Fruit fly (Drosophila melanogaster) whole organism, larva: Measurements from ENCODE around the gene CG31715.

Experiments used
- noc ChIP-seq: fragments of 200-800 bp; sonication (Bioruptor generic); optimal IDR thresholded peaks from 3 replicates; lab custom pipeline; 2019; ENCODE audit warnings: missing biosample characterization, mild to moderate bottlenecking, missing genetic modification characterization, moderate library complexity

The CG31715 gene

DNA sequence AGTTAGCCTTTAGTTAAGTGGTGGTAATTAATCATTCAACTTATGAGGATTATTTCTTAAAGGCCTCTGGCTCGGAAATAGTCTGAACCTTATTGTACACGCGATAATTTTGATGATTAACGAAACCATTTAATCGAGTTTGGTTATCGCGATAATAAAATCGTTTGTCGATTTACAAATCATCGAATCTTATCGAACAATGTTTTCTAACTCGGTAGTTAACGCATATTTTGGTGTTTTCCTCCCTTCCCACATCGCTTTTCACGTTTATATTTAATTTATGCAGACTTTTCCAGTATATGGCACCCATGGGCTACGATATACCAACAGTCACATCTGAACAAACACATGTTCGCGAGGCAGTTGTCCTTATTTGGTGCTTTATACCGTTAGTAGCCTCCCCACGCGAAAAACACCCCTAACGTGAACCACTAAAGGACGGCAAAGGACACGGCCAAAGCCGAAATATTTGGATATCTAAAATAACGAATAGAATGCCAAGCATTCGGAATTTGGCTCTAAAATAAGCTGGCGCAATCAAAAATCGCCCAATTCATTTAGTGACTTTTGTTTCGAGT is 2.7 kb downstream of the CG31715 start, which contains the start of gene Frmd5:
Frmd5 (plus strand) TSS at position 414 of the 578 bp plus-strand sequence.
- no peak for TF ChIP-seq noc (tag; lab: Kevin White, UChicago)

DNA sequence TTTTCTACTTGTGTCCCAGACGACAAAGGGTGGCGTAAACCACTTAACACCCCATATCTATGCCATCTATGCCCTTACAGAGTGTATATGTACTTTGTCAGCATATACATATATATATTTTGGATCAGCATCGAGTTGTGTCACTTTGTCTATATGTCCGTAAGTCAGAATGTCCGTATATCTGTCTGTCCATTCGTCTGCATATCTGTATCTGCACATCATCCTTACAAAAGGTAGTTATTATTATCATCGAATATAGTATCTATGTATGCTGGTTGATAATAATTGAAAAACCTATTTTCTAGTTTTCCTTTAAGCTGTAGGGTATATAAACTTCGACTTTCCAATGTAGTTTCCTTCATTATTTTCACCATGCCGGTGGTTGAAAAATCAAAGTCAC is 9.7 kb downstream of the CG31715 start:
- no peak for TF ChIP-seq noc (tag; lab: Kevin White, UChicago)

DNA sequence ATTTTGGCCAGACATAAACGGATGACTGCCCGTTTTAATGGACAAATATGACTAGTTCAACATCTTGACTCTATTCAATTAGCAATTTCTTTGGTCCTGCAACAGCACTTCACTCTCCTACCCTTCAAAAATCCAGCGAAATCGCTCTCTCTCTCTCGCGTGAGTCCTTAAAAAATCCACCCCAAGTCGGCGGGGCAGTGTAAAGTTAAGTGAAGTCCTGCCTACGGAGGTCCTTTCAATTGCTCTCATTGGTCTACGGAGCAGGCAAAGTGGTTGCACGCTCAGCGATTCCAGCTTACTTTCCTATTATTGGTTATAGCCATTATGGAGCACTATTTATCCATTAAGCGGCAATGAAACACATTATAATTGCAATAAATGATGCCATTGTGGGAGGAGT is 12.5 kb downstream of the CG31715 start, which contains the start of gene CG34367:
CG34367 (minus strand) TSS at position 35 of the 400 bp plus-strand sequence.
- no peak for TF ChIP-seq noc (tag; lab: Kevin White, UChicago)

DNA sequence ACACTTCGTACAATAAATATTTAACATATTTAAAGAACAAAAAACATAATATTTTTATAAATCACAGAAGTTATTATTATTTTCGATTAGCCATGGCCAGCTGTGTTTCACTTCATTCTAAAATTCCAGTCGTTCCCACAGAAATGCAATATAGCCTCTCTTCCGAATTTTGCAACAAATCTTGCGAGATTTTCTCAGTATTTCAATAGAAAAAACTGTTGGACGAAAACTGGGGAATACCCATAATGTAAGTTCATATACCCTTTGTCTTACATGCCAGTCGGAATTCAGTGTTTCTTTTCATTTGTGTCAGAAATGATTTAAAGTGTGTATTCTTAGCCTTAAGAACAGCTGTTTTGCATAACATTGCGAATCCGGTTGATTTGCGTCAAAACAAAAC is 15.1 kb downstream of the CG31715 start, which contains the start of the genes CtsL4 and ClpP:
CtsL4 (minus strand) TSS at position 90 of the 400 bp plus-strand sequence.
ClpP (plus strand) TSS at position 288 of the 400 bp plus-strand sequence.
- TF ChIP-seq noc (tag; lab: Kevin White, UChicago), result no peak

DNA sequence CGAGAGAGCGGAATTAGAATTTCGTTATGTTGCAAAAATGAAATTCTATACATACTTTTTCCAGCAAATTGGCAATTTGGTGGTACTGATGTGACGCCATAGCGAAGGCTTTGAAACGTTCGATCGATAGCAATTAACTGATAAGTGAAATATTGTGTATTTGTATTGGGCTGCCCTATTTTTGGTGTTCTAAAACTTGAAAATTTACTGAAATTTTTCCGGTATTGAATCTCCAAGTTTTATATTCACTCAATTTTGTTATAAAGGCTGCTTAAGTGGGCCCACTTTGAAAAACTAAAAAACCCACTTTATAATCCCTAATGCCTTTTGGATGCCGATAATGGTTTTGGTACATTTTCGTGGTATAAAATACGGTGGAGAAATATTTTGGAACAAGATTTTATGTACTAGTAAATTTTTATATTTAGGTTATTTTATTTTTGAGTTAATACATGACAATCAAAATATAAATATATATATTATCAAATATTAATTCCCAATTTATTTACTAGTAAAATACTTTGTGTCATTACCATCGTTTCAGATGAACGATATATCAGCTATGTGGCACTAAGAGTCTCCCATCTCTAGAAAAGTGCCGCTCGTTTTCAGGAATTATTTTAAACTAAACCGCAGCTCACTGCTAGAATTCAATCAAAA is 21.1 kb downstream of the CG31715 start, which contains the start of the genes Cand1 and pim:
Cand1 (minus strand) TSS at position 300 of the 660 bp plus-strand sequence.
pim (plus strand) TSS at position 582 of the 660 bp plus-strand sequence.
- TF ChIP-seq noc (tag; lab: Kevin White, UChicago), result no peak

DNA sequence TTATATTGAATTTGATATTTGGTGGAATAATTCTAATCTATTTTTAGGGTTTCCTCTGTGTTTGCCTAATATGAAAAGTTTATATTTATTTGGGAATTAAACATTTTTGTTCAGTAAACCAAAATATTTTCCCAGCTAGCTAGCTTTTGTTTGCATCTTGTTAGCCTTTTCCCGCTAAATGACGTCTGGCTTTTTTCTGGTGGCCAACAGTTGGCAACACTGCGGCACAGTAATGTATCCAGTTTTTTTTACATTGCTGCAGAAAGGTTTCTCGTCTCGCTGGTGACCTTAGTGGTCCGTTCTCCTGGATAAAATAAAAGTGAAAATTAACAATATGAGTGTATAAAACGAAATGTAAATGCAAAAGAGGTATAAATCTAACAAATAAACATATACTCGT is 22.8 kb downstream of the CG31715 start, which contains the start of gene lft:
lft (plus strand) TSS at position 243 of the 400 bp plus-strand sequence.
- no peak for TF ChIP-seq noc (tag; lab: Kevin White, UChicago)

DNA sequence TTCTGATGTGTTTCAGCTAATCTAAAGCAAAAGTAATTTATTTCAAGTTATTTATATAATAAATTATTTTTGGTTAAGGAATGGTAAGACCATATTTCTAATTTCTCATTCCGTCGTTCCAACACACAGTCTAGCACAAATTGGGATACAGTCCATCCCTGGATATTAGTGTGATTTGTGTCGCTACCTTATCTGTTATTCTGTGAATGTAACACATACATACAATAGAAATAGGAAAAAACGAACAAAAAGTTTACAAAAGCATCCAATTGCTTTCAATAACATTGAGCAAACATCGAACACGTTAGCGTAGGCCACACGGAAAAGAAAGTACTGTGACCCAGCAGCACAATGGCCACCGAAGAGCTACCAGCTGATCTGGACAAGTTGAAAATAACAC is 25.1 kb downstream of the CG31715 start, which contains the start of gene CG5056:
CG5056 (plus strand) TSS at position 168 of the 400 bp plus-strand sequence.
- no peak for TF ChIP-seq noc (tag; lab: Kevin White, UChicago)

DNA sequence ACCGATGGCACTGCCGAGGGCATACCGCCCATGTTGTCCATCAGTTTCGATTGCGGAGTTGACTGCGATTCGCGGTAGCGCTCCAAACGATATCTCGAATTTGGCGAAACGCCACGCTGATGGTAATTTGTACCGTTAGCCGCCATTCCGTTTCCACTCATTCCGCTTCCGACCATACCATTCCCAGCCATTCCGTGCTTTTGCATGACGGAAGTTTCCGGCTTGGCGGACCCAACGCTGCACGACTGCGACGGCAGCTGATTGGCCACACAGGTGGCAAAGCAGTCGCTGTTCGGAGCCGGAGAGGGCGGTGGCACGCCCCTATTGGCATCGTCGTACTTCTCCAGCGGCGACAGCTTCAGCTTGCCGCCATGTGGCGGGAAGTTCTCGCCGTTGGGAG is 30.9 kb downstream of the CG31715 start:
- TF ChIP-seq noc (tag; lab: Kevin White, UChicago), result no peak

DNA sequence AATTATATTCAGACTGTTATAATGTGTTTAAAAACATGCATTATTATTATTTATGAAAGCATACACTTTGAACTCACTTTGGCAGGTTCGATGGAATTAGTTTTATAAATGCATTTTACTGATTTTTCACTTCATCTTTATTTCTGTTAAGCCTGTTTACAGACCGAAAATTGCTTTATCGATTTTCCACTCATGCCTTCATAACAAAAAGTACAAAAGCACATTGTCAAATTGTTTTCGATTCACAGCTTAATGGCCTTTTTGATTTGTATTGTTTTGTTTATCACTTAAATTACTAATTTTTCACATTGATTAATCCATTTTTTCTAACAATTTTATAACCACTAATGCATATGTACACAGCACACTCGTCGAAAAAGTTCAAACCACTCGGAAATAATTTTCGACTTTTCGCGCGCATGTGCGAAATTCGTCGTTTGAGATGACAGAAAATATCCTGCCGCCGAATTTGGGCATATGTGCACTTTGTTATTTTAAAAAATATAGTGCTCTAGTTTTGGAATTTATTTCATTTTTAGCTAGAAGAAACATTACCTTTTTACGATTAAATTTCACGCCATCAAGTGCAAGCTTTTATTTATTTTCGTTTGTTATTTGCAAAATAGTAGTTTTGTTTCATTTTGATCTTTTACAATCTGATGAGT is 32.3 kb downstream of the CG31715 start, which contains the start of gene rho-5:
rho-5 (minus strand) TSS at position 296 of the 665 bp plus-strand sequence.
- no peak for TF ChIP-seq noc (tag; lab: Kevin White, UChicago)

DNA sequence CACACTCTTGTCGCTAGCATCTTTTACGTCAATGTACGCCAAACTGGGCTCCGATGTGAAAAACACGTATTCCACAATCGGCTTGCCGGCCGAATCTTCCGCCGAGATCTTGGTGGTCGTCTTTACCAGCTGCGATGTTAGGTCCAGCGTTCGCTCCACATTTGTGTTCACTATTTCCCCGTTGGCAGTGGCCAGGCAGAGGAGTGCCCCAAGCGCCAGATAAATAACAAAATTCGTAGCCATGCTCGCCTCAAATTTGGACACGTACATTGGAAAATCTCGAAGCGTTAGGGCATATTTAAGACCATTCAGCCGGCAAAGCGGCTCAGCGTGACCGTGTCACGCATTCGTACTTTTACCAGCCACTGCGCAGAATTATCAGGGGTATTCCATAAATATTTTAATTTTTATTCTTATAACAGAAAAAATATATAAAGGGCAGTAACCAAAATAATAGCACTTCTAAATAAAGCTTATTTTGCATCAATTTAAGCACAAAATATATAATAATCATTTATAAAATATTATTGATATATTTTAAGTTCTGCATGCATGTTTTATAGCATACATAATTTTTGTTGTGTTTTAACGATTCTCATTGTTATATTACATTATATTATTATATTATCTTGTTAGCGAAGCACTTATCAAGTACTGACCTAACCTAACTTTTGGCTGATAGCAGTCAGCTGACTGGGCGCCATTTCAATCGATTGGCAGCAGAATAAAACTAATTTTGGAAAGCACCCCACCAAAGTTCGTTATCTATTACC is 34.2 kb downstream of the CG31715 start, which contains the start of the genes CG33303 and dpr19:
CG33303 (minus strand) TSS at position 294 of the 773 bp plus-strand sequence.
dpr19 (plus strand) TSS at position 705 of the 773 bp plus-strand sequence.
- TF ChIP-seq noc (tag; lab: Kevin White, UChicago), result peak; percentile 11

DNA sequence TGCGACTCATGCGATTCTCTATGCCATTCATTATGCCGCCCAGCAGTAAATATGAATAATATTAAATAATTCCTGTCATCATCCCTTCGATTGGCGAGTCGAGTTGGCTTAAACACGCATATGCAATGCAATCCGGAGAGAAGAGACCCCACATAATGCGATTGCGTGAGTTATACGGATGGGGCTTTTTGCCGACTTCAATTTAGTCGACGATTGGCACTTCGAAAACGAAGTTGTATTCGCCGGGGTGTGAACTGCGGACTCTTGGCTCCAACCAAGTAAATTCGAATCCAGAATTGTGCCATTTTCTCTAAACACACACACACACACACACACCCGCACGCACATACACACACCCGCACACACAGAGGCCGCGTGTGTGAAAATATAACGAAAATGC is 34.9 kb downstream of the CG31715 start:
- no peak for TF ChIP-seq noc (tag; lab: Kevin White, UChicago)

DNA sequence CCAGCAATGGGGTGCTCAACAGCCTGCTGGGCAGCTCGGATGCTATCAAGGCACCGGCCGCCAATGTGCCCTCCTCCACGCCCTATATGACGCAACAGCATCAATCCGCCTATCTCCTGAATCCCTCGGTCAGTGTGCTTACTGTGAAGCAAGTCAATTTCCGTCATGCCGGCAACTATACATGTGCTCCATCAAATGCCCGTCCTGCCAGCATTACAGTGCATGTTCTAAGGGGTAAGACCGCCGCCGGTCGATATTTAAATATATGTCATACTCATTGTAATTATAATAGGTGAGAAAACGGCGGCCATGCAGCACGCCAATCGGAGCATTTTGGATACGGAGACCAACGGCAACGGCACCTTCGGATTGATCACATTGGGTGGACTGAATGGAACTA is 37.2 kb downstream of the CG31715 start:
- no peak for TF ChIP-seq noc (tag; lab: Kevin White, UChicago)

DNA sequence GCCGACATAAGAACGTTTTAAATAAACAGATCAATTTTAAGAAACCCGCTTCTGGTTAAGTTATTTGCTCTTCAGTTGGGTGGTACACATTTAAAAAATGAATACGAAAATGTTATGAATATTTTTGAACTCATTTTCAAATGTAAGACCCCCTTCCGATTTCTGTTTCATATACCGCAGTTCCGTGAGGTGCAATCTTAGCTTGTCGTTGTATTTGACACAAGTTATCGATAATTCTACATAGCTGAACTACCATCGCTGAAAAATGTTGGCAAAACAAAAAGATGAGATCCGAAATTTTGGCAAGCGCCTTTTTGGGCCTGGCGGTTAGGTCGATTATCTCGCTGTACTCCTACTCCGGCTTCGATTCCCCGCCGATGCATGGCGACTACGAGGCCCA is 38.4 kb downstream of the CG31715 start, which contains the start of gene gny:
gny (plus strand) TSS at position 239 of the 400 bp plus-strand sequence.
- no peak for TF ChIP-seq noc (tag; lab: Kevin White, UChicago)

DNA sequence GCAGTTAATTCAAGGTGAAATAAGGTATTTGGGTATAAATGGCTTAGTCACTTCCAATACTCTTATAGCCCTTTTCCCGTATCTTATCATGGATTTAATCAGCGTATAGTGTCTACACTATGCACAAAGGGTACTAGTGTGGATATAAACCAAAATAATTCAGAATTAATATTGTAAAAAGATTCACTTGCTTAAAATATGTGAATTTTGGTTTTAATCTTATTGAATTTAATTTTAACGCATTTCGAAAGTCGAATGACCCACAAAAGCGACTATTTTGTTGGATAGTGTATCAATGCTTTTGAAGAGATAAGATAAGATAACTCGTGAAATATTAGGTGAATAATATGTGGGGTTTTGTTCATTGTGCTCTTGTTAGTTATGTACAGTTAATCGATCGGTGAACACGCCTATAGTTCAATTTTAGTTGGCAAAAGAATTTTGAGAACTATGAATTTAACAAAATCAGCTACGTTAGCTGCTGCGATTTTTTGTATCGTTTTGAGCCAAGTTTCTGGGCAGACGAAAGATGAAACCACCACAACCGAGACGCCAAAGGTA is 40.6 kb downstream of the CG31715 start, which contains the start of gene CG5096:
CG5096 (plus strand) TSS at position 374 of the 561 bp plus-strand sequence.
- peak; percentile 97 for TF ChIP-seq noc (tag; lab: Kevin White, UChicago)
